Fruit fly (Drosophila melanogaster): Measurements from ENCODE around the gene SH3PX1.

The SH3PX1 gene

dm6 chr3L:9691476-9691826 lies 22.2 kb downstream of the SH3PX1 start:
- TF ChIP-seq fd96Ca (GFP tag; IDR thresholded peaks at IDR 0.05), result no peak
- TF ChIP-seq Pif1A (GFP tag; optimal IDR thresholded peaks at IDR 0.05), result no peak
- no peak for TF ChIP-seq CG13204 (GFP tag; optimal IDR thresholded peaks at IDR 0.05)
- TF ChIP-seq D1 (tag; optimal IDR thresholded peaks at IDR 0.05), result no peak
- TF ChIP-seq EcR (GFP tag; optimal IDR thresholded peaks at IDR 0.05), result no peak
- no peak for TF ChIP-seq Ets98B (GFP tag; IDR thresholded peaks at IDR 0.05)
- no peak for TF ChIP-seq CG12605 (GFP tag; IDR thresholded peaks at IDR 0.05)
- no peak for TF ChIP-seq CG8301 (tag; optimal IDR thresholded peaks at IDR 0.05)
- TF ChIP-seq CG34367 (tag; optimal IDR thresholded peaks at IDR 0.05), result no peak
- no peak for TF ChIP-seq rn (GFP tag; IDR thresholded peaks at IDR 0.05)
- no peak for TF ChIP-seq CG9948 (tag; optimal IDR thresholded peaks at IDR 0.05)
- no peak for TF ChIP-seq gl (tag; optimal IDR thresholded peaks at IDR 0.05)
- no peak for TF ChIP-seq CG15710 (tag; optimal IDR thresholded peaks at IDR 0.05)
- TF ChIP-seq CG4496 (GFP tag; IDR thresholded peaks at IDR 0.05), result no peak
- TF ChIP-seq CG32121 (GFP tag; IDR thresholded peaks at IDR 0.05), result no peak
- no peak for TF ChIP-seq Pif1B (GFP tag; optimal IDR thresholded peaks at IDR 0.05)
- no peak for TF ChIP-seq CG8159 (tag; optimal IDR thresholded peaks at IDR 0.05)
- no peak for TF ChIP-seq CG17806 (tag; optimal IDR thresholded peaks at IDR 0.05)
- TF ChIP-seq Snoo (tag; optimal IDR thresholded peaks at IDR 0.05), result no peak

DNA sequence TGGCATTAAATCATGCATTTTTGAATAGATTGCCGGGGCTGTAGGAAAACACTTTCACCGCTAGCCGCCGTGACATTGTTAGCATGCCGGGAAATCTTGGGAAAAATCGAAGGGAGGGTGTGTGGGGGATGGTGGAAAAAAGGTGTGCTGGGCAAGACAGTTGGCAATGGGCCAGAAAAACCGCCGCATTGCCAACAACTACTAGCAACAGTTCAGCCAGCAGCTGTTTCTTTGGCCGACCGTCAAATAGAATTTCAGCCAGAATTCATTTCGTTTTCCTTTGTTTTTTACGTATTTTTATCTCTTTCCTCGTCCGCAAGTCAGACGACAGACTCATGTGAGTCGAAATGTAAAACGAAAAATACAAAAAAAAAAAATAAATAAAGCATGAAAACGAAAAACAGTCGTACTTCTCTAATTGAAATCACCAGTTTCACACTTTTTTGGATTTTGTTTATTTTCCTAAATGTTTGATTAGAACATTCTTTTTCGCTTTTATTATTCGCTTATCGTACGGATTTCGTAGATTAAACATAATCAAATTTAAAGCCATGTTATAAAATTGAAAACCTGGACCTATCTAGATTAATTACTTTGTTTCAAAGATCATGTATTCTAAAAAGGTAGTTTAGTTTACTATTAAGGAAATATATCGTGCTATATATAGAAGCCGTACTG lies 22.7 kb downstream of the SH3PX1 start:
- TF ChIP-seq D1 (tag; optimal IDR thresholded peaks at IDR 0.05), result no peak
- no peak; the same call in 1 of the 2 replicates for TF ChIP-seq Ets98B (GFP tag; IDR thresholded peaks at IDR 0.05)
- TF ChIP-seq CG8301 (tag; optimal IDR thresholded peaks at IDR 0.05), result peak; percentile 19
- peak; percentile 91 for TF ChIP-seq CG32121 (GFP tag; IDR thresholded peaks at IDR 0.05)
- TF ChIP-seq CG8159 (tag; optimal IDR thresholded peaks at IDR 0.05), result no peak
- TF ChIP-seq CG14655 (GFP tag; optimal IDR thresholded peaks at IDR 0.05), result peak; percentile 26
- TF ChIP-seq EcR (GFP tag; optimal IDR thresholded peaks at IDR 0.05), result no peak
- TF ChIP-seq rn (GFP tag; IDR thresholded peaks at IDR 0.05), result no peak
- TF ChIP-seq CG4496 (GFP tag; IDR thresholded peaks at IDR 0.05), result peak; percentile 37; the same call in 1 of the 3 replicates
- TF ChIP-seq CG17806 (tag; optimal IDR thresholded peaks at IDR 0.05), result no peak
- TF ChIP-seq CG10348 (GFP tag; IDR thresholded peaks at IDR 0.05), result no peak
- peak; percentile 9 for TF ChIP-seq Snoo (tag; optimal IDR thresholded peaks at IDR 0.05)
- TF ChIP-seq CG12605 (GFP tag; IDR thresholded peaks at IDR 0.05), result 0 out of 2 replicates have a peak, but pooled peaks have one; percentile 22
- no peak for TF ChIP-seq CG34367 (tag; optimal IDR thresholded peaks at IDR 0.05)
- TF ChIP-seq CG13204 (GFP tag; optimal IDR thresholded peaks at IDR 0.05), result no peak
- TF ChIP-seq Pif1B (GFP tag; optimal IDR thresholded peaks at IDR 0.05), result no peak
- no peak for TF ChIP-seq CG9948 (tag; optimal IDR thresholded peaks at IDR 0.05)
- no peak for TF ChIP-seq CG15710 (tag; optimal IDR thresholded peaks at IDR 0.05)
- no peak for TF ChIP-seq Pif1A (GFP tag; optimal IDR thresholded peaks at IDR 0.05)

DNA sequence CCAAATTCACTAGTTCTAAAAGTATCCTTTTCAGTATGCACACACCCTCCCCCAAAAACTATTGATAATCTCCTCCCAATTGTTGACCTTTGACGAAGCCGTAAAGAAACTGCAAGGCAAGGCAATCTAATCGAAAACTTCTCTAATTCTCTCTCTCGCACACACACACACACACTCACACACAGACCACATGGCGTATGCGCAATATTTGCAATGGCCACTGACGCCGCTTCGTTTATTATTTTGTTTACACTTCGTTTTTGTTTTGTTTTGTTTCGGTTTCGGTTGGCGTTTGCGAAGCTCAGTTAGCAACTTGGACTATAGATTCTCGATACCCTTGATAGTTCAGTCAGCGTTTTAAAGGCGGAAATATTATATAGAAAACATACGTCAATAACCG lies 23.8 kb downstream of the SH3PX1 start:
- TF ChIP-seq CG8301 (tag; optimal IDR thresholded peaks at IDR 0.05) (no peak), rn (GFP tag; IDR thresholded peaks at IDR 0.05) (no peak), CG14655 (GFP tag; optimal IDR thresholded peaks at IDR 0.05) (no peak), CG13204 (GFP tag; optimal IDR thresholded peaks at IDR 0.05) (no peak), EcR (GFP tag; optimal IDR thresholded peaks at IDR 0.05) (no peak), gl (tag; optimal IDR thresholded peaks at IDR 0.05) (no peak), CG15710 (tag; optimal IDR thresholded peaks at IDR 0.05) (no peak), Pif1B (GFP tag; optimal IDR thresholded peaks at IDR 0.05) (no peak), CG32121 (GFP tag; IDR thresholded peaks at IDR 0.05) (no peak), Pif1A (GFP tag; optimal IDR thresholded peaks at IDR 0.05) (no peak), fd96Ca (GFP tag; IDR thresholded peaks at IDR 0.05) (no peak), D1 (tag; optimal IDR thresholded peaks at IDR 0.05) (no peak)

- TF ChIP-seq Pif1B (GFP tag; optimal IDR thresholded peaks at IDR 0.05) (no peak), Ets98B (GFP tag; IDR thresholded peaks at IDR 0.05) (no peak), CG17806 (tag; optimal IDR thresholded peaks at IDR 0.05) (no peak), gl (tag; optimal IDR thresholded peaks at IDR 0.05) (no peak), CG8159 (tag; optimal IDR thresholded peaks at IDR 0.05) (no peak)
Observed at dm6 chr3L:9688674-9689073, 25.0 kb downstream of the SH3PX1 start.

- no peak for TF ChIP-seq gl (tag; optimal IDR thresholded peaks at IDR 0.05)
- TF ChIP-seq CG34367 (tag; optimal IDR thresholded peaks at IDR 0.05), result no peak
- TF ChIP-seq CG13204 (GFP tag; optimal IDR thresholded peaks at IDR 0.05), result no peak
- TF ChIP-seq Pif1B (GFP tag; optimal IDR thresholded peaks at IDR 0.05), result no peak
- no peak for TF ChIP-seq CG15710 (tag; optimal IDR thresholded peaks at IDR 0.05)
- TF ChIP-seq CG9948 (tag; optimal IDR thresholded peaks at IDR 0.05), result no peak
- no peak for TF ChIP-seq CG10348 (GFP tag; IDR thresholded peaks at IDR 0.05)
- no peak for TF ChIP-seq D1 (tag; optimal IDR thresholded peaks at IDR 0.05)
- TF ChIP-seq CG8301 (tag; optimal IDR thresholded peaks at IDR 0.05), result no peak
- no peak for TF ChIP-seq fd96Ca (GFP tag; IDR thresholded peaks at IDR 0.05)
Observed at dm6 chr3L:9687536-9687935, 26.1 kb downstream of the SH3PX1 start.

DNA sequence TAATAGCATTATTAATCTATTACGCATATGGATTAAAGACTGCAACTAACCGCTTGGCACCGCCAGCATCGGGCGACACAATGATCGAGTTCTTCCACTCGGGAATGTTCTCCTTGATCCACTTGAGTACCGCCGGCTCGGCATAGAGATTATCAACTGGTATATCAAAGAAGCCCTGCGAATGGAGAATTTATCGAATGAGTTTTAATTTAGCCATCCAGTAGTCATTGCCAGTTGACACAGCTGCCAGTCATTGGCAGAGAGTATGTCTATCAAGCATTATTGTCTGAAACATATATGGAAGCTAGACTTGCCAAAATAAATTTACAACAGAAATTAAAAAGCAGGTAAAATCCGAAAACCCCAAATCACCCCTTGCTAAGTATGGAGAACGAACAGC lies 28.8 kb downstream of the SH3PX1 start, which contains the start of gene CG16719:
TSS of gene CG16719 (plus strand) at position 301 of the 400 bp plus-strand sequence.
- TF ChIP-seq CG9948 (tag; optimal IDR thresholded peaks at IDR 0.05) (no peak), CG32121 (GFP tag; IDR thresholded peaks at IDR 0.05) (no peak), CG4496 (GFP tag; IDR thresholded peaks at IDR 0.05) (no peak), CG12605 (GFP tag; IDR thresholded peaks at IDR 0.05) (no peak), fd96Ca (GFP tag; IDR thresholded peaks at IDR 0.05) (no peak), Pif1B (GFP tag; optimal IDR thresholded peaks at IDR 0.05) (no peak), CG13204 (GFP tag; optimal IDR thresholded peaks at IDR 0.05) (no peak), CG8159 (tag; optimal IDR thresholded peaks at IDR 0.05) (no peak)

All from whole organism, pupa.